Worm (Caenorhabditis elegans) whole organism, mixed stage, embryonic: ENCODE measurements around the gene tor-1.

ENCODE experiments used
- M03D4.4 ChIP-seq: sonication (generic microtip); optimal IDR thresholded peaks from 2 replicates; lab custom pipeline; 2017; ENCODE audit warnings: mild to moderate bottlenecking, missing genetic modification characterization, missing compliant biosample characterization
- bed-3 ChIP-seq: fragments of 200-800 bp; sonication (Bioruptor generic); optimal IDR thresholded peaks from 3 replicates; lab custom pipeline; 2018; ENCODE audit warnings: mild to moderate bottlenecking, missing genetic modification characterization, moderate library complexity, missing compliant biosample characterization
- blmp-1 ChIP-seq: fragments of 150-350 bp; optimal IDR thresholded peaks from 2 replicates; lab custom pipeline; 2014; ENCODE audit warnings: missing biosample characterization, missing genetic modification characterization
- ceh-39 ChIP-seq: fragments of 150-350 bp; optimal IDR thresholded peaks from 2 replicates; lab custom pipeline; 2014; ENCODE audit warnings: missing biosample characterization, missing genetic modification characterization
- ces-1 ChIP-seq: fragments of 150-350 bp; optimal IDR thresholded peaks from 2 replicates; lab custom pipeline; 2014; ENCODE audit warnings: missing biosample characterization, missing genetic modification reagents, missing genetic modification characterization
- cnd-1 ChIP-seq: fragments of 200-800 bp; sonication (Bioruptor generic); optimal IDR thresholded peaks from 2 replicates; lab custom pipeline; 2018; ENCODE audit warnings: mild to moderate bottlenecking, missing genetic modification characterization, missing compliant biosample characterization
- drap-1 ChIP-seq: fragments of 200-800 bp; sonication (Bioruptor generic); optimal IDR thresholded peaks from 3 replicates; lab custom pipeline; 2018; ENCODE audit warnings: mild to moderate bottlenecking, missing genetic modification characterization, missing compliant biosample characterization
- elt-1 ChIP-seq: sonication (generic microtip); optimal IDR thresholded peaks from 2 replicates; lab custom pipeline; 2017; ENCODE audit warnings: missing genetic modification characterization, mild to moderate bottlenecking, missing compliant biosample characterization, antibody characterized with exemption, moderate library complexity, borderline replicate concordance; ENCODE audit not compliant: insufficient read depth
- elt-3 ChIP-seq: fragments of 150-350 bp; optimal IDR thresholded peaks from 2 replicates; lab custom pipeline; 2014; ENCODE audit warnings: missing biosample characterization, missing genetic modification characterization
- ham-2 ChIP-seq: fragments of 200-800 bp; sonication (Bioruptor generic); optimal IDR thresholded peaks from 2 replicates; lab custom pipeline; 2018; ENCODE audit warnings: mild to moderate bottlenecking, missing genetic modification characterization, missing compliant biosample characterization
- hlh-1 ChIP-seq: fragments of 150-350 bp; optimal IDR thresholded peaks from 2 replicates; lab custom pipeline; 2014; ENCODE audit warnings: missing biosample characterization, missing genetic modification reagents, missing genetic modification characterization
- lin-13 ChIP-seq: fragments of 150-350 bp; optimal IDR thresholded peaks from 2 replicates; lab custom pipeline; 2014; ENCODE audit warnings: missing biosample characterization, missing genetic modification characterization
- lin-32 ChIP-seq: fragments of 200-800 bp; sonication (Bioruptor generic); optimal IDR thresholded peaks from 2 replicates; lab custom pipeline; 2018; ENCODE audit warnings: mild to moderate bottlenecking, missing genetic modification characterization, missing compliant biosample characterization
- lsy-2 ChIP-seq: fragments of 150-350 bp; optimal IDR thresholded peaks from 2 replicates; lab custom pipeline; 2014; ENCODE audit warnings: missing biosample characterization, missing genetic modification characterization
- mab-5 ChIP-seq: fragments of 150-350 bp; optimal IDR thresholded peaks from 2 replicates; lab custom pipeline; 2014; ENCODE audit warnings: missing biosample characterization, missing genetic modification characterization
- mep-1 ChIP-seq: fragments of 150-350 bp; optimal IDR thresholded peaks from 2 replicates; lab custom pipeline; 2017; ENCODE audit warnings: missing biosample characterization, missing genetic modification reagents, missing genetic modification characterization, inconsistent platforms
- mls-2 ChIP-seq: sonication (generic microtip); optimal IDR thresholded peaks from 2 replicates; lab custom pipeline; 2016; ENCODE audit warnings: mild to moderate bottlenecking, missing genetic modification characterization, moderate library complexity, missing compliant biosample characterization
- nhr-12 ChIP-seq: fragments of 150-350 bp; optimal IDR thresholded peaks from 2 replicates; lab custom pipeline; 2014; ENCODE audit warnings: missing biosample characterization, missing genetic modification characterization
- nhr-2 ChIP-seq: fragments of 150-350 bp; optimal IDR thresholded peaks from 2 replicates; lab custom pipeline; 2014; ENCODE audit warnings: missing biosample characterization, missing genetic modification characterization
- nhr-237 ChIP-seq: fragments of 150-350 bp; optimal IDR thresholded peaks from 2 replicates; lab custom pipeline; 2014; ENCODE audit warnings: missing biosample characterization, missing genetic modification characterization
- nhr-28 ChIP-seq: fragments of 150-350 bp; optimal IDR thresholded peaks from 2 replicates; lab custom pipeline; 2014; ENCODE audit warnings: missing biosample characterization, missing genetic modification characterization
- nhr-76 ChIP-seq: sonication (generic microtip); optimal IDR thresholded peaks from 2 replicates; lab custom pipeline; 2017; ENCODE audit warnings: missing biosample characterization, missing genetic modification characterization
- pha-4 ChIP-seq: fragments of 150-350 bp; optimal IDR thresholded peaks from 2 replicates; lab custom pipeline; 2018; ENCODE audit warnings: missing biosample characterization, missing genetic modification reagents, missing genetic modification characterization
- sem-2 ChIP-seq: fragments of 200-800 bp; sonication (Bioruptor generic); optimal IDR thresholded peaks from 2 replicates; lab custom pipeline; 2018; ENCODE audit warnings: mild to moderate bottlenecking, missing genetic modification characterization, missing compliant biosample characterization
- sptf-1 ChIP-seq: sonication (generic microtip); optimal IDR thresholded peaks from 2 replicates; lab custom pipeline; 2017; ENCODE audit warnings: mild to moderate bottlenecking, missing genetic modification characterization, moderate library complexity, missing compliant biosample characterization
- tbx-8 ChIP-seq: fragments of 200-800 bp; sonication (Bioruptor generic); optimal IDR thresholded peaks from 2 replicates; lab custom pipeline; 2018; ENCODE audit warnings: mild to moderate bottlenecking, missing genetic modification characterization, moderate library complexity, missing compliant biosample characterization
- unc-120 ChIP-seq: sonication (generic microtip); optimal IDR thresholded peaks from 2 replicates; lab custom pipeline; 2017; ENCODE audit warnings: missing genetic modification characterization, missing compliant biosample characterization; ENCODE audit not compliant: poor library complexity, severe bottlenecking
- unc-62 ChIP-seq: fragments of 150-350 bp; optimal IDR thresholded peaks from 2 replicates; lab custom pipeline; 2014; ENCODE audit warnings: missing biosample characterization, missing genetic modification reagents, missing genetic modification characterization
- ztf-11 ChIP-seq: fragments of 150-350 bp; optimal IDR thresholded peaks from 2 replicates; lab custom pipeline; 2014; ENCODE audit warnings: missing biosample characterization, missing genetic modification characterization

The tor-1 gene

ce11 chrIV:13984041-13984440, 1.6 kb downstream of the tor-1 start, which contains the start of gene tor-2:
TSS of gene tor-2 (minus strand) at chrIV:13984141.
- TF ChIP-seq lsy-2 (tag; lab: Kevin White, UChicago), result no peak

- TF ChIP-seq ztf-11 (no peak), drap-1 (GFP tag; lab: Kevin White, UChicago) (no peak), hlh-1 (tag; lab: Kevin White, UChicago) (no peak), elt-1 (tag; lab: Kevin White, UChicago) (no peak), elt-3 (no peak), mab-5 (tag; lab: Kevin White, UChicago) (no peak), nhr-28 (no peak), M03D4.4 (no peak), ham-2 (GFP tag; lab: Kevin White, UChicago) (no peak)
- TF ChIP-seq, all 35 proteins: peak for 0
These were observed 3.2 kb downstream of the tor-1 start, which contains the start of gene gei-18 for ce11 chrIV:13982425-13982824. TSS of gene gei-18 (minus strand) at chrIV:13982525.

- peak; percentile 69 for TF ChIP-seq lin-13 (tag; lab: Kevin White, UChicago)
- peak; percentile 59 for TF ChIP-seq ceh-39 (tag; lab: Kevin White, UChicago)
- peak; percentile 55 for TF ChIP-seq lsy-2 (tag; lab: Kevin White, UChicago)
- peak; percentile 35 for TF ChIP-seq pha-4 (tag; lab: Kevin White, UChicago)
- no peak for TF ChIP-seq elt-3
- peak; percentile 54 for TF ChIP-seq unc-62 (GFP tag; lab: Kevin White, UChicago)
- TF ChIP-seq nhr-237, result peak; percentile 26
- TF ChIP-seq M03D4.4, result no peak
- peak; percentile 60 for TF ChIP-seq ces-1 (GFP tag; lab: Kevin White, UChicago)
- no peak for TF ChIP-seq ham-2 (GFP tag; lab: Kevin White, UChicago)
- TF ChIP-seq sem-2 (GFP tag; lab: Kevin White, UChicago), result no peak
- TF ChIP-seq mep-1 (tag; lab: Kevin White, UChicago), result peak; percentile 87
- peak; percentile 27 for TF ChIP-seq nhr-2 (tag; lab: Kevin White, UChicago)
- TF ChIP-seq unc-120, result no peak
- TF ChIP-seq tbx-8 (GFP tag; lab: Kevin White, UChicago), result no peak
- peak; percentile 47 for TF ChIP-seq mls-2 (tag; lab: Kevin White, UChicago)
- TF ChIP-seq, all 35 proteins: peak for 10
These were observed 5.7 kb downstream of the tor-1 start, which contains the start of gene dnbp-1 for ce11 chrIV:13979797-13980459. TSS of gene dnbp-1 (minus strand) at chrIV:13979847.

- TF ChIP-seq cnd-1 (no peak), ztf-11 (no peak), M03D4.4 (no peak), elt-1 (tag; lab: Kevin White, UChicago) (no peak), lin-32 (GFP tag; lab: Kevin White, UChicago) (no peak), ham-2 (GFP tag; lab: Kevin White, UChicago) (no peak), nhr-237 (no peak), blmp-1 (tag; lab: Kevin White, UChicago) (no peak), nhr-76 (tag; lab: Kevin White, UChicago) (no peak), lin-13 (tag; lab: Kevin White, UChicago) (no peak), lsy-2 (tag; lab: Kevin White, UChicago) (no peak), nhr-12 (tag; lab: Kevin White, UChicago) (no peak), ceh-39 (tag; lab: Kevin White, UChicago) (no peak), pha-4 (tag; lab: Kevin White, UChicago) (no peak), unc-62 (GFP tag; lab: Kevin White, UChicago) (no peak), bed-3 (no peak), sptf-1 (tag; lab: Kevin White, UChicago) (no peak)
These were observed 31.0 kb downstream of the tor-1 start for ce11 chrIV:13954578-13954977.

ce11 chrIV:13953974-13954373, 31.6 kb downstream of the tor-1 start:
- no peak for TF ChIP-seq unc-120
- TF ChIP-seq nhr-28, result no peak
- TF ChIP-seq unc-62 (GFP tag; lab: Kevin White, UChicago), result no peak
- no peak for TF ChIP-seq ztf-11

ce11 chrIV:13945188-13945587, 40.4 kb downstream of the tor-1 start:
- TF ChIP-seq lsy-2 (tag; lab: Kevin White, UChicago), result no peak
- TF ChIP-seq nhr-2 (tag; lab: Kevin White, UChicago), result peak; percentile 98
- TF ChIP-seq pha-4 (tag; lab: Kevin White, UChicago), result no peak
- TF ChIP-seq, all 35 proteins: peak for 1
